Worm (Caenorhabditis elegans): ENCODE results near the gene W08F4.10.
A peak's percentile ranks its signal among the peaks of the same experiment; 100 is the strongest.

W08F4.10 gene

DNA sequence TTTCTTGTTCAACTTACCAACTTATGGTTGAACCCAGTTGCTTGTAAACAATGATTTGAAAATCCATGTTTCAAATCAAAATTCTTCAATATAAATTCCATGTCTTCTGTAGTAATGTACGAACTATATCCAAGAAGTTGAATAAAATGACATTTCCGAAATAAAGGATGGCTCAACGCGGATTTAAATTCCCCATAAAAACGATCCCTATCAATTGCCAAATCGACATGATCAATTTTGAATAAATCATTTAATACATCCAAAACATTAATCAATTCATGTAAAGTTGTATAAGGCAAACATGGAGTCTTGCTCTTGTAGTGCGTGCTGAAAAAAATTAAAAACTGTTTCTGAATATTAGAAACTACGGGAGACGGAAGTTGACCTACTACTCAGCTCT, at the start of gene W08F4.10:
TSS of gene W08F4.10 (minus strand) at position 101 of the 400 bp plus-strand sequence.
- TF ChIP-seq dpff-1 (tag; optimal IDR thresholded peaks at IDR 0.05) (no peak), gei-17 (GFP tag; optimal IDR thresholded peaks at IDR 0.05) (no peak), K12H6.12 (tag; optimal IDR thresholded peaks at IDR 0.05) (no peak), Y79H2A.3 (GFP tag; conservative IDR thresholded peaks at IDR 0.05) (no peak), sptf-2 (GFP tag; optimal IDR thresholded peaks at IDR 0.05) (no peak), T26A5.8 (tag; optimal IDR thresholded peaks at IDR 0.05) (no peak), sea-2 (GFP tag; IDR thresholded peaks at IDR 0.05) (no peak), lsl-1 (GFP tag; optimal IDR thresholded peaks at IDR 0.05) (no peak), chd-7 (tag; optimal IDR thresholded peaks at IDR 0.05) (no peak), madf-6 (GFP tag; IDR thresholded peaks at IDR 0.05) (no peak)

DNA sequence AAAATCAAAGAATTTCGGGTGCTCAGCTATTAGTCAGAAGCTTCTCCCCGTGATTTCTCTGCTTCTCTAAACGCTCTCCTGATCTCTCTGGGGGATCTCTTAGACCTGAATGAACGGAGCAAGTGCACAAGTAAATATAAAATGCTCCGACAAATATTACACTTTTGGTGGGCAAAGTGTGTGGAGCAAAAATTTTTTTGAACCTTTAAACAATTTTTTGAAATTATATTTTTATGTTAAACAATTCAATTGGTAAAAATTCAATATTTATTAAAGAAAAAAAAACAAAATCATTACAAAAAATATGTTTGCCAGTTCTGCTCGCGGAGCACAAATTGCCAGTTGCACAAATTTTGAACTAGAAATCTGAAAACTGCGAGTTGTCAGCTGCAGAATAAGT, 48.5 kb upstream of the W08F4.10 start, which contains the start of gene K07E8.6:
TSS of gene K07E8.6 (minus strand) at position 101 of the 400 bp plus-strand sequence.
- TF ChIP-seq zfh-2 (GFP tag; conservative IDR thresholded peaks at IDR 0.05) (no peak), aptf-2 (GFP tag; conservative IDR thresholded peaks at IDR 0.05) (no peak), C06A6.2 (GFP tag; conservative IDR thresholded peaks at IDR 0.05) (no peak), efl-1 (GFP tag; optimal IDR thresholded peaks at IDR 0.05) (no peak), cebp-1 (GFP tag; IDR thresholded peaks at IDR 0.05) (no peak), cebp-1 (tag; optimal IDR thresholded peaks at IDR 0.05) (no peak), hsf-1 (GFP tag; IDR thresholded peaks at IDR 0.05) (no peak), snpc-1.1 (tag; optimal IDR thresholded peaks at IDR 0.05; ENCODE audit: insufficient read depth) (no peak)

DNA sequence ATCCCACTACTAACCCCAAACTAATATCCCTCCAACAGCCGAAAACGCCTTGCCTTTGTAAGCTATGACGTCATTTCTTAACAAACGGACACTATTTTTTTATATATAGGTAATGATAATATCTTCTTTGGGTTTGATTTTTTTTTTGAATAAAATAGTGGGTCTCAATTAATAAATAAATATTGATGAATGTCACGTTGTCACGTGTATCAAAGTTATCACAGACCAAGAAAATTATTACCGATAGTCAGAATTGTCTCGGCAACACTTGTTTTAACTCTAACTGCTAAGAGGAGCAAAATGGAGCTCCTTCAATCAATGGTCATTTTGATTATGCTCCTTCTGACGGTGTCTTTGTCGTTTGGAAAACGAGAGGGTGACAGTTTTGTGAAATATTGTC, 43.0 kb upstream of the W08F4.10 start, which contains the start of gene T04B8.1:
TSS of gene T04B8.1 (plus strand) at position 301 of the 400 bp plus-strand sequence.
- TF ChIP-seq hmg-1.2 (GFP tag; IDR thresholded peaks at IDR 0.05) (no peak), D2030.7 (GFP tag; IDR thresholded peaks at IDR 0.05) (no peak), tbx-9 (tag; optimal IDR thresholded peaks at IDR 0.05; ENCODE audit: borderline replicate concordance) (no peak), F57A8.1 (GFP tag; optimal IDR thresholded peaks at IDR 0.05) (no peak), dox-1 (GFP tag; IDR thresholded peaks at IDR 0.05) (no peak), Y67H2A.10 (GFP tag; conservative IDR thresholded peaks at IDR 0.05) (no peak), dpff-1 (tag; optimal IDR thresholded peaks at IDR 0.05) (no peak), ets-4 (GFP tag; optimal IDR thresholded peaks at IDR 0.05) (no peak), nfya-2 (GFP tag; IDR thresholded peaks at IDR 0.05) (no peak), fkh-3 (tag; optimal IDR thresholded peaks at IDR 0.05) (no peak), C06A6.2 (GFP tag; conservative IDR thresholded peaks at IDR 0.05) (no peak), mcd-1 (GFP tag; IDR thresholded peaks at IDR 0.05) (no peak), somi-1 (GFP tag; optimal IDR thresholded peaks at IDR 0.05) (no peak), F10E7.11 (tag; optimal IDR thresholded peaks at IDR 0.05) (no peak), attf-3 (GFP tag; conservative IDR thresholded peaks at IDR 0.05) (no peak), sdz-38 (tag; optimal IDR thresholded peaks at IDR 0.05) (no peak), bed-2 (GFP tag; IDR thresholded peaks at IDR 0.05) (no peak), ama-1 (optimal IDR thresholded peaks at IDR 0.05) (no peak), ama-1 (GFP tag; optimal IDR thresholded peaks at IDR 0.05) (no peak), ztf-6 (GFP tag; IDR thresholded peaks at IDR 0.05) (no peak)

- 0 out of 2 replicates have a peak, but pooled peaks have one; percentile 5 for TF ChIP-seq aptf-2 (GFP tag; conservative IDR thresholded peaks at IDR 0.05)
- peak; percentile 62; the same call in 1 of the 2 replicates for TF ChIP-seq egrh-3 (GFP tag; IDR thresholded peaks at IDR 0.05)
- TF ChIP-seq F33H1.4 (GFP tag; IDR thresholded peaks at IDR 0.05), result 0 out of 2 replicates have a peak, but pooled peaks have one; percentile 5
Observed at ce11 chrII:633144-633543, 42.1 kb upstream of the W08F4.10 start.

Data from whole organism, young adult.